In the genomic region with DNA sequence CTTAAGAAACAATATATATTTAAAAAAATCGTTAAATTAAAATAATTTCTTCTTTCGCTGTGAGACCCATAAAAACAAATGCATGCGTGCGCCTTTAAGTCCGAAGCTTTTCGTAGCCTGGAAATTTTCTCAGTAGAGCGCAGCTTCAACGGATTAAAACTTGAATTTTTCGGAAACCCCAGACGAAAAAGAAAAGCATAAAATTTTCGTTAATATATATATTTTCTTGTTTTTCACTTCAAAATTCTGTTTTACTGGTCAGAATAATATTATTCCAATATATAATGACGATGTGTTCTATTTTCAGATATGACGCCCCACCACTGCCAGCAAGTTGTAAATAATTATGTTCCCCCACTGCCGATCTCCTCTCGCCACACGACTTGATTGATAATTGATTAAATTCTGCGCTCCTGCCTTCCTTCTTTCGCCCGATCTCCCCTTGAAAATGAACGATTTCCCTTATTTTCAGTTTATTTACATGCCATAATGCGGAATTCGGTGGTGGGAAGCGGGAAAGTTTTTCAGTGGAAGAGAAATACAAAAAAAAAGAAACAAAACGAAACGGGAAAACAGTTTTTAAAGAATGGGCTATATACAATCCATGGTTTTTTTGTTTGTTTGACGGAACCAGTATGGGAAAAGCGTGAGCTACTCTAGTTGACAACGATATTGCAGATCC, we compare ENCODE assay signal across 4 worm cellular contexts.
TF ChIP-seq lines count a peak whose summit lies in the region.

No protein-coding gene starts in this region.

TF ChIP-seq in whole organism, L1 larva, 84 proteins besides CTCF, POLR2A, EP300 and RAD21 (continued from another document and continues in another):
- 0 out of 2 replicates have a peak, but pooled peaks have one; percentile 51 for TF ChIP-seq ceh-88 (GFP tag; IDR thresholded peaks at IDR 0.05; lab: Robert Waterston, UW)
- TF ChIP-seq swsn-7 (tag; optimal IDR thresholded peaks at IDR 0.05; lab: Kevin White, UChicago): peak; percentile 19
- no peak for TF ChIP-seq mep-1 (tag; optimal IDR thresholded peaks at IDR 0.05; lab: Kevin White, UChicago)
- no peak for TF ChIP-seq mef-2 (tag; optimal IDR thresholded peaks at IDR 0.05; lab: Kevin White, UChicago)
- TF ChIP-seq fkh-8 (tag; optimal IDR thresholded peaks at IDR 0.05; lab: Kevin White, UChicago): peak; percentile 24
- TF ChIP-seq sptf-1 (tag; optimal IDR thresholded peaks at IDR 0.05; lab: Kevin White, UChicago): no peak
- no peak for TF ChIP-seq lir-3 (tag; optimal IDR thresholded peaks at IDR 0.05; lab: Kevin White, UChicago; ENCODE audit: poor library complexity)
- no peak for TF ChIP-seq hlh-4 (tag; optimal IDR thresholded peaks at IDR 0.05; lab: Kevin White, UChicago)
- TF ChIP-seq unc-30 (tag; optimal IDR thresholded peaks at IDR 0.05; lab: Kevin White, UChicago): no peak
- TF ChIP-seq unc-86 (tag; optimal IDR thresholded peaks at IDR 0.05; lab: Kevin White, UChicago): no peak
- no peak for TF ChIP-seq unc-130 (tag; optimal IDR thresholded peaks at IDR 0.05; lab: Kevin White, UChicago)
- TF ChIP-seq unc-62 (GFP tag; optimal IDR thresholded peaks at IDR 0.05; lab: Kevin White, UChicago): no peak
- TF ChIP-seq rnt-1 (tag; optimal IDR thresholded peaks at IDR 0.05; lab: Kevin White, UChicago): no peak
- peak; percentile 7 for TF ChIP-seq ceh-8 (GFP tag; optimal IDR thresholded peaks at IDR 0.05; lab: Kevin White, UChicago)
- TF ChIP-seq efl-3 (GFP tag; optimal IDR thresholded peaks at IDR 0.05; lab: Kevin White, UChicago): no peak
- TF ChIP-seq snu-23 (GFP tag; optimal IDR thresholded peaks at IDR 0.05; lab: Kevin White, UChicago): peak; percentile 46
- no peak for TF ChIP-seq ets-5 (GFP tag; IDR thresholded peaks at IDR 0.05; lab: Robert Waterston, UW)
- TF ChIP-seq Y116A8C.19 (tag; optimal IDR thresholded peaks at IDR 0.05; lab: Kevin White, UChicago; ENCODE audit: borderline replicate concordance): no peak
- no peak for TF ChIP-seq snpc-4 (tag; optimal IDR thresholded peaks at IDR 0.05; lab: Kevin White, UChicago)
- TF ChIP-seq irx-1 (tag; optimal IDR thresholded peaks at IDR 0.05; lab: Kevin White, UChicago): no peak
- peak; percentile 39 for TF ChIP-seq ztf-4 (tag; optimal IDR thresholded peaks at IDR 0.05; lab: Kevin White, UChicago)
- no peak for TF ChIP-seq lin-15B (tag; optimal IDR thresholded peaks at IDR 0.05; lab: Kevin White, UChicago)
- no peak for TF ChIP-seq fkh-4 (tag; optimal IDR thresholded peaks at IDR 0.05; lab: Kevin White, UChicago; ENCODE audit: borderline replicate concordance)
- peak; percentile 33 for TF ChIP-seq nhr-47 (tag; optimal IDR thresholded peaks at IDR 0.05; lab: Kevin White, UChicago)
- TF ChIP-seq ces-1 (GFP tag; optimal IDR thresholded peaks at IDR 0.05; lab: Kevin White, UChicago): no peak
- TF ChIP-seq dsc-1 (tag; optimal IDR thresholded peaks at IDR 0.05; lab: Kevin White, UChicago): no peak
- TF ChIP-seq lin-39 (tag; optimal IDR thresholded peaks at IDR 0.05; lab: Kevin White, UChicago): no peak
- TF ChIP-seq fkh-10 (GFP tag; optimal IDR thresholded peaks at IDR 0.05; lab: Kevin White, UChicago): no peak
- TF ChIP-seq C16A3.4 (tag; optimal IDR thresholded peaks at IDR 0.05; lab: Kevin White, UChicago): peak; percentile 1
- no peak for TF ChIP-seq aly-2 (tag; optimal IDR thresholded peaks at IDR 0.05; lab: Kevin White, UChicago)
- no peak for TF ChIP-seq nhr-84 (tag; optimal IDR thresholded peaks at IDR 0.05; lab: Kevin White, UChicago)

TF ChIP-seq in whole organism, L2 larva, 48 proteins besides CTCF, POLR2A, EP300 and RAD21 (continued from another document):
- TF ChIP-seq blmp-1 (tag; optimal IDR thresholded peaks at IDR 0.05; lab: Kevin White, UChicago; ENCODE audit: insufficient read depth) (no peak), alr-1 (tag; optimal IDR thresholded peaks at IDR 0.05; lab: Kevin White, UChicago) (no peak), mdl-1 (tag; optimal IDR thresholded peaks at IDR 0.05; lab: Kevin White, UChicago) (no peak), snpc-4 (tag; optimal IDR thresholded peaks at IDR 0.05; lab: Kevin White, UChicago) (no peak), nhr-23 (tag; optimal IDR thresholded peaks at IDR 0.05; lab: Kevin White, UChicago) (no peak), dmd-4 (tag; optimal IDR thresholded peaks at IDR 0.05; lab: Kevin White, UChicago) (no peak), ceh-82 (tag; optimal IDR thresholded peaks at IDR 0.05; lab: Kevin White, UChicago) (no peak), nhr-77 (tag; optimal IDR thresholded peaks at IDR 0.05; lab: Kevin White, UChicago) (no peak), fos-1 (tag; optimal IDR thresholded peaks at IDR 0.05; lab: Kevin White, UChicago) (no peak), ama-1 (optimal IDR thresholded peaks at IDR 0.05; lab: Kevin White, UChicago) (peak; percentile 97), sma-3 (GFP tag; optimal IDR thresholded peaks at IDR 0.05; lab: Kevin White, UChicago) (no peak)

TF ChIP-seq in whole organism, L4 larva, 104 proteins besides CTCF, POLR2A, EP300 and RAD21 (continued from another document and continues in another):
- TF ChIP-seq nhr-111 (GFP tag; optimal IDR thresholded peaks at IDR 0.05; lab: Kevin White, UChicago): no peak
- peak; percentile 33 to 72 for TF ChIP-seq lsy-2 (tag; optimal IDR thresholded peaks at IDR 0.05; lab: Kevin White, UChicago)
- peak; percentile 22 for TF ChIP-seq zfp-2 (tag; optimal IDR thresholded peaks at IDR 0.05; lab: Kevin White, UChicago)
- TF ChIP-seq madf-9 (GFP tag; conservative IDR thresholded peaks at IDR 0.05; lab: Robert Waterston, UW): no peak
- TF ChIP-seq mdl-1 (tag; optimal IDR thresholded peaks at IDR 0.05; lab: Kevin White, UChicago): no peak
- TF ChIP-seq lin-15B (tag; optimal IDR thresholded peaks at IDR 0.05; lab: Kevin White, UChicago): no peak
- no peak for TF ChIP-seq R02D3.7 (tag; optimal IDR thresholded peaks at IDR 0.05; lab: Kevin White, UChicago)
- TF ChIP-seq ceh-28 (tag; optimal IDR thresholded peaks at IDR 0.05; lab: Kevin White, UChicago): no peak
- no peak for TF ChIP-seq fos-1 (tag; optimal IDR thresholded peaks at IDR 0.05; lab: Kevin White, UChicago)
- TF ChIP-seq daf-12 (tag; optimal IDR thresholded peaks at IDR 0.05; lab: Kevin White, UChicago): no peak
- TF ChIP-seq sdz-12 (GFP tag; optimal IDR thresholded peaks at IDR 0.05; lab: Kevin White, UChicago): peak; percentile 56
- 0 out of 4 replicates have a peak, but pooled peaks of 1 of the 2 experiments have one; percentile 7 for TF ChIP-seq madf-5 (GFP tag; IDR thresholded peaks at IDR 0.05; lab: Robert Waterston, UW)
- TF ChIP-seq fkh-10 (GFP tag; optimal IDR thresholded peaks at IDR 0.05; lab: Kevin White, UChicago): no peak
- no peak for TF ChIP-seq duxl-1 (tag; optimal IDR thresholded peaks at IDR 0.05; lab: Kevin White, UChicago; ENCODE audit: poor library complexity)
- TF ChIP-seq dmd-6 (GFP tag; IDR thresholded peaks at IDR 0.05; lab: Robert Waterston, UW): no peak; the same call in 1 of the 2 replicates
- peak; percentile 99 for TF ChIP-seq ama-1 (optimal IDR thresholded peaks at IDR 0.05; lab: Kevin White, UChicago)
- TF ChIP-seq nhr-77 (tag; optimal IDR thresholded peaks at IDR 0.05; lab: Kevin White, UChicago): no peak
- no peak for TF ChIP-seq mxl-2 (GFP tag; conservative IDR thresholded peaks at IDR 0.05; lab: Robert Waterston, UW)
- no peak for TF ChIP-seq F37D6.2 (tag; optimal IDR thresholded peaks at IDR 0.05; lab: Kevin White, UChicago)
- TF ChIP-seq snpc-4 (tag; optimal IDR thresholded peaks at IDR 0.05; lab: Kevin White, UChicago): no peak
- peak; percentile 14 for TF ChIP-seq nhr-11 (tag; optimal IDR thresholded peaks at IDR 0.05; lab: Kevin White, UChicago)
- no peak for TF ChIP-seq pha-4 (GFP tag; IDR thresholded peaks at IDR 0.05; lab: Robert Waterston, UW)
- peak; percentile 11 for TF ChIP-seq pha-4 (tag; optimal IDR thresholded peaks at IDR 0.05; lab: Kevin White, UChicago)
- no peak for TF ChIP-seq dve-1 (tag; optimal IDR thresholded peaks at IDR 0.05; lab: Kevin White, UChicago; ENCODE audit: insufficient read depth)
- TF ChIP-seq daf-8 (GFP tag; IDR thresholded peaks at IDR 0.05; lab: Robert Waterston, UW): no peak
- no peak for TF ChIP-seq nhr-76 (tag; optimal IDR thresholded peaks at IDR 0.05; lab: Kevin White, UChicago)
- TF ChIP-seq egl-27 (tag; optimal IDR thresholded peaks at IDR 0.05; lab: Kevin White, UChicago): no peak
- no peak for TF ChIP-seq attf-4 (tag; optimal IDR thresholded peaks at IDR 0.05; lab: Kevin White, UChicago)
- no peak for TF ChIP-seq unc-39 (tag; optimal IDR thresholded peaks at IDR 0.05; lab: Kevin White, UChicago)
- no peak for TF ChIP-seq ceh-62 (tag; optimal IDR thresholded peaks at IDR 0.05; lab: Kevin White, UChicago)
- no peak for TF ChIP-seq zag-1 (tag; optimal IDR thresholded peaks at IDR 0.05; lab: Kevin White, UChicago)
- no peak for TF ChIP-seq F26F4.8 (GFP tag; conservative IDR thresholded peaks at IDR 0.05; lab: Robert Waterston, UW)
- TF ChIP-seq ztf-11 (tag; optimal IDR thresholded peaks at IDR 0.05; lab: Kevin White, UChicago): no peak
- TF ChIP-seq mxl-3 (GFP tag; optimal IDR thresholded peaks at IDR 0.05; lab: Kevin White, UChicago): peak; percentile 31
- peak; percentile 49 for TF ChIP-seq hlh-11 (tag; optimal IDR thresholded peaks at IDR 0.05; lab: Kevin White, UChicago)
- TF ChIP-seq nhr-10 (tag; optimal IDR thresholded peaks at IDR 0.05; lab: Kevin White, UChicago): no peak
- TF ChIP-seq cey-2 (tag; optimal IDR thresholded peaks at IDR 0.05; lab: Kevin White, UChicago; ENCODE audit: borderline replicate concordance, insufficient read depth): no peak
- 0 out of 2 replicates have a peak, but pooled peaks have one; percentile 22 for TF ChIP-seq ZK337.2 (GFP tag; IDR thresholded peaks at IDR 0.05; lab: Robert Waterston, UW)
- no peak for TF ChIP-seq lin-29 (GFP tag; IDR thresholded peaks at IDR 0.05; lab: Robert Waterston, UW)
- no peak for TF ChIP-seq snpc-1.2 (GFP tag; IDR thresholded peaks at IDR 0.05; lab: Robert Waterston, UW)
- TF ChIP-seq daf-16 (GFP tag; optimal IDR thresholded peaks at IDR 0.05; lab: Kevin White, UChicago): peak in 1 of 2 experiments; percentile 61
- peak; percentile 77 for TF ChIP-seq daf-16 (tag; optimal IDR thresholded peaks at IDR 0.05; lab: Kevin White, UChicago)
- no peak for TF ChIP-seq spr-3 (GFP tag; optimal IDR thresholded peaks at IDR 0.05; lab: Kevin White, UChicago)
- peak; percentile 1 for TF ChIP-seq nhr-6 (tag; optimal IDR thresholded peaks at IDR 0.05; lab: Kevin White, UChicago)

TF ChIP-seq in whole organism, young adult, 124 proteins besides CTCF, POLR2A, EP300 and RAD21 (continued from another document and continues in another):
- peak; percentile 69 for TF ChIP-seq chd-7 (tag; optimal IDR thresholded peaks at IDR 0.05; lab: Kevin White, UChicago)
- peak; percentile 63; the same call in 1 of the 2 replicates for TF ChIP-seq madf-3 (GFP tag; IDR thresholded peaks at IDR 0.05; lab: Robert Waterston, UW)
- TF ChIP-seq fkh-3 (tag; optimal IDR thresholded peaks at IDR 0.05; lab: Kevin White, UChicago): no peak
- no peak for TF ChIP-seq T26A5.8 (tag; optimal IDR thresholded peaks at IDR 0.05; lab: Kevin White, UChicago)
- TF ChIP-seq snpc-4 (GFP tag; optimal IDR thresholded peaks at IDR 0.05; lab: Kevin White, UChicago): peak; percentile 30
- TF ChIP-seq snpc-4 (tag; optimal IDR thresholded peaks at IDR 0.05; lab: Kevin White, UChicago): peak in 3 of 4 experiments; percentile 12 to 64 (median 18)
- TF ChIP-seq unc-62 (GFP tag; optimal IDR thresholded peaks at IDR 0.05; lab: Kevin White, UChicago): no peak
- no peak for TF ChIP-seq nhr-179 (tag; optimal IDR thresholded peaks at IDR 0.05; lab: Kevin White, UChicago)
- TF ChIP-seq madf-8 (GFP tag; conservative IDR thresholded peaks at IDR 0.05; lab: Robert Waterston, UW): peak; percentile 59
- peak; percentile 69 for TF ChIP-seq tlf-1 (GFP tag; optimal IDR thresholded peaks at IDR 0.05; lab: Kevin White, UChicago)
- TF ChIP-seq nhr-120 (GFP tag; IDR thresholded peaks at IDR 0.05; lab: Robert Waterston, UW): no peak; the same call in 1 of the 2 replicates
- TF ChIP-seq ama-1 (optimal IDR thresholded peaks at IDR 0.05; lab: Kevin White, UChicago): peak; percentile 98
- peak in 1 of 2 experiments; percentile 13 for TF ChIP-seq ama-1 (GFP tag; optimal IDR thresholded peaks at IDR 0.05; lab: Kevin White, UChicago)
- peak; percentile 33; the same call in 1 of the 2 replicates for TF ChIP-seq D2030.7 (GFP tag; IDR thresholded peaks at IDR 0.05; lab: Robert Waterston, UW)
- no peak for TF ChIP-seq ztf-28 (GFP tag; IDR thresholded peaks at IDR 0.05; lab: Robert Waterston, UW)
- TF ChIP-seq Y53F4B.3 (GFP tag; IDR thresholded peaks at IDR 0.05; lab: Robert Waterston, UW): no peak
- TF ChIP-seq athp-1 (tag; optimal IDR thresholded peaks at IDR 0.05; lab: Kevin White, UChicago): peak; percentile 75
- TF ChIP-seq cebp-1 (GFP tag; IDR thresholded peaks at IDR 0.05; lab: Robert Waterston, UW): peak; percentile 42; the same call in 1 of the 2 replicates
- peak; percentile 81 for TF ChIP-seq cebp-1 (tag; optimal IDR thresholded peaks at IDR 0.05; lab: Kevin White, UChicago)
- TF ChIP-seq ccch-3 (GFP tag; optimal IDR thresholded peaks at IDR 0.05; lab: Kevin White, UChicago): no peak
- TF ChIP-seq nhr-80 (tag; optimal IDR thresholded peaks at IDR 0.05; lab: Kevin White, UChicago): no peak
- TF ChIP-seq ceh-91 (GFP tag; IDR thresholded peaks at IDR 0.05; lab: Robert Waterston, UW): peak; percentile 57
- TF ChIP-seq F37B4.10 (GFP tag; IDR thresholded peaks at IDR 0.05; lab: Robert Waterston, UW): no peak
- peak; percentile 41; the same call in 1 of the 2 replicates for TF ChIP-seq K11D2.4 (GFP tag; IDR thresholded peaks at IDR 0.05; lab: Robert Waterston, UW)
- peak; percentile 34 for TF ChIP-seq efl-1 (GFP tag; optimal IDR thresholded peaks at IDR 0.05; lab: Kevin White, UChicago)
- peak; percentile 41 for TF ChIP-seq K12H6.12 (tag; optimal IDR thresholded peaks at IDR 0.05; lab: Kevin White, UChicago)
- TF ChIP-seq B0035.1 (tag; optimal IDR thresholded peaks at IDR 0.05; lab: Kevin White, UChicago): peak; percentile 82
- TF ChIP-seq ztf-6 (GFP tag; IDR thresholded peaks at IDR 0.05; lab: Robert Waterston, UW): no peak; the same call in 1 of the 2 replicates
- TF ChIP-seq lin-40 (tag; optimal IDR thresholded peaks at IDR 0.05; lab: Kevin White, UChicago): peak; percentile 65
- TF ChIP-seq Y56A3A.18 (GFP tag; IDR thresholded peaks at IDR 0.05; lab: Robert Waterston, UW): no peak; the same call in 1 of the 2 replicates
- TF ChIP-seq him-1 (tag; optimal IDR thresholded peaks at IDR 0.05; lab: Kevin White, UChicago): peak; percentile 48
- no peak for TF ChIP-seq egl-18 (GFP tag; IDR thresholded peaks at IDR 0.05; lab: Robert Waterston, UW)
- no peak for TF ChIP-seq nfya-2 (GFP tag; IDR thresholded peaks at IDR 0.05; lab: Robert Waterston, UW)
- TF ChIP-seq repo-1 (tag; optimal IDR thresholded peaks at IDR 0.05; lab: Kevin White, UChicago): peak; percentile 95
- peak; percentile 53 for TF ChIP-seq hsf-1 (GFP tag; IDR thresholded peaks at IDR 0.05; lab: Robert Waterston, UW)
- TF ChIP-seq hmg-20 (GFP tag; IDR thresholded peaks at IDR 0.05; lab: Robert Waterston, UW): no peak
- TF ChIP-seq sea-2 (GFP tag; IDR thresholded peaks at IDR 0.05; lab: Robert Waterston, UW): no peak
- peak; percentile 14; the same call in 1 of the 2 replicates for TF ChIP-seq hmg-1.2 (GFP tag; IDR thresholded peaks at IDR 0.05; lab: Robert Waterston, UW)
- 0 out of 2 replicates have a peak, but pooled peaks have one; percentile 29 for TF ChIP-seq B0019.2 (GFP tag; conservative IDR thresholded peaks at IDR 0.05; lab: Robert Waterston, UW)
- TF ChIP-seq mcd-1 (GFP tag; IDR thresholded peaks at IDR 0.05; lab: Robert Waterston, UW): peak; percentile 56
- TF ChIP-seq attf-3 (GFP tag; conservative IDR thresholded peaks at IDR 0.05; lab: Robert Waterston, UW): no peak
- TF ChIP-seq mes-4 (tag; optimal IDR thresholded peaks at IDR 0.05; lab: Kevin White, UChicago): peak; percentile 8
- TF ChIP-seq ekl-4 (GFP tag; IDR thresholded peaks at IDR 0.05; lab: Robert Waterston, UW): no peak
- no peak; the same call in 1 of the 2 replicates for TF ChIP-seq Y79H2A.3 (GFP tag; conservative IDR thresholded peaks at IDR 0.05; lab: Robert Waterston, UW)
- peak; percentile 1 for TF ChIP-seq die-1 (tag; optimal IDR thresholded peaks at IDR 0.05; lab: Kevin White, UChicago)
- no peak for TF ChIP-seq attf-6 (GFP tag; IDR thresholded peaks at IDR 0.05; lab: Robert Waterston, UW)
- no peak for TF ChIP-seq Y67H2A.10 (GFP tag; conservative IDR thresholded peaks at IDR 0.05; lab: Robert Waterston, UW)
- TF ChIP-seq unc-130 (GFP tag; optimal IDR thresholded peaks at IDR 0.05; lab: Kevin White, UChicago): no peak
- TF ChIP-seq ets-4 (GFP tag; optimal IDR thresholded peaks at IDR 0.05; lab: Kevin White, UChicago): peak; percentile 42
